Worm (Caenorhabditis elegans): ENCODE data around the gene acy-3.
"Not testable (repeated sequence)": the region's sequence is repeated elsewhere in the genome, so short reads cannot be mapped to it uniquely, and the experiment has no call there.

DNA sequence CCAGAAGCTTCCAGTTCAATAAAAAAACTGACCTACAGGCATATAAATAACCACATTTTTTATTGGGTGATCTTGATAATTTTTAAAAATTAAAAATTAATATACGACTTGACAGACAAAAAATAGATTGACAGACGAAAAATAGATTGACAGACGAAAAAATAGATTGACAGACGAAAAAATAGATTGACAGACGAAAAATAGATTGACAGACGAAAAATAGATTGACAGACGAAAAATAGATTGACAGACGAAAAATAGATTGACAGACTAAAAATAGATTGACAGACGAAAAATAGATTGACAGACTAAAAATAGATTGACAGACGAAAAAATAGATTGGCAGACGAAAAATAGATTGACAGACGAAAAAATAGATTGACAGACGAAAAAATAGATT lies 15.9 kb downstream of the acy-3 start:
- not testable (repeated sequence) for TF ChIP-seq nfya-1 (tag; optimal IDR thresholded peaks at IDR 0.05); elt-4 (tag; optimal IDR thresholded peaks at IDR 0.05); ceh-18 (tag; optimal IDR thresholded peaks at IDR 0.05); fkh-6 (tag; optimal IDR thresholded peaks at IDR 0.05); nhr-11 (tag; optimal IDR thresholded peaks at IDR 0.05); ztf-16 (tag; optimal IDR thresholded peaks at IDR 0.05); K09A11.1 (tag; optimal IDR thresholded peaks at IDR 0.05; ENCODE audit: insufficient read depth)
